Worm (Caenorhabditis elegans) whole organism, L1 larva: ENCODE measurements around the gene rnf-5.

Experiments used
- F16B12.6 ChIP-seq: fragments of 150-350 bp; optimal IDR thresholded peaks from 2 replicates; lab custom pipeline; 2014; ENCODE audit warnings: missing biosample characterization, missing genetic modification characterization
- ama-1 ChIP-seq: fragments of 150-350 bp; optimal IDR thresholded peaks from 2 replicates; lab custom pipeline; 2014
- fos-1 ChIP-seq: fragments of 150-350 bp; optimal IDR thresholded peaks from 2 replicates; lab custom pipeline; 2014; ENCODE audit warnings: missing biosample characterization, missing genetic modification characterization
- lin-13 ChIP-seq: fragments of 150-350 bp; optimal IDR thresholded peaks from 2 replicates; lab custom pipeline; 2014; ENCODE audit warnings: missing biosample characterization, missing genetic modification reagents, missing genetic modification characterization
- lin-35 ChIP-seq, 2 experiments: fragments of 150-350 bp; optimal IDR thresholded peaks; 2 replicates each; lab custom pipeline; 2014; ENCODE audit warnings: missing biosample characterization in 2 of 2, missing genetic modification characterization in 2 of 2, missing genetic modification reagents in 2 of 2
- mdl-1 ChIP-seq, 2 experiments: fragments of 150-350 bp; optimal IDR thresholded peaks; 2 replicates each; lab custom pipeline; 2014 to 2017; ENCODE audit warnings: missing biosample characterization in 2 of 2, missing genetic modification characterization in 2 of 2, inconsistent platforms in 1 of 2
- nhr-28 ChIP-seq: fragments of 150-350 bp; optimal IDR thresholded peaks from 2 replicates; lab custom pipeline; 2014; ENCODE audit warnings: missing biosample characterization, missing genetic modification characterization
- sptf-1 ChIP-seq: fragments of 150-350 bp; optimal IDR thresholded peaks from 2 replicates; lab custom pipeline; 2014; ENCODE audit warnings: missing biosample characterization, missing genetic modification characterization
- unc-130 ChIP-seq: fragments of 150-350 bp; optimal IDR thresholded peaks from 2 replicates; lab custom pipeline; 2017; ENCODE audit warnings: missing biosample characterization, missing genetic modification characterization, inconsistent platforms
- unc-62 ChIP-seq: fragments of 150-350 bp; optimal IDR thresholded peaks from 2 replicates; lab custom pipeline; 2014; ENCODE audit warnings: missing biosample characterization, missing genetic modification reagents, missing genetic modification characterization
- zag-1 ChIP-seq: fragments of 150-350 bp; optimal IDR thresholded peaks from 2 replicates; lab custom pipeline; 2014; ENCODE audit warnings: missing biosample characterization, missing genetic modification characterization
- ztf-11 ChIP-seq, 2 experiments: sonication (generic microtip); optimal IDR thresholded peaks; 2 replicates each; lab custom pipeline; 2016 to 2017; ENCODE audit warnings: missing genetic modification characterization in 2 of 2, missing biosample characterization in 1 of 2, missing compliant biosample characterization in 1 of 2

- TF ChIP-seq ama-1 (lab: Kevin White, UChicago) (no peak), unc-62 (GFP tag; lab: Kevin White, UChicago) (no peak), lin-35 (GFP tag; optimal IDR thresholded peaks at IDR 0.05; lab: Kevin White, UChicago) (no peak), zag-1 (no peak), mdl-1 (tag; optimal IDR thresholded peaks at IDR 0.05; lab: Kevin White, UChicago) (no peak), unc-130 (tag; lab: Kevin White, UChicago) (no peak), lin-13 (GFP tag; lab: Kevin White, UChicago) (no peak), sptf-1 (tag; lab: Kevin White, UChicago) (no peak), fos-1 (tag; lab: Kevin White, UChicago) (no peak), F16B12.6 (no peak), ztf-11 (tag; optimal IDR thresholded peaks at IDR 0.05; lab: Kevin White, UChicago) (no peak), nhr-28 (no peak)
Observed at ce11 chrIII:4120386-4120785, 46.3 kb downstream of the rnf-5 start.
